Fruit fly (Drosophila melanogaster) whole organism: ENCODE results near the gene hng3.

Source experiments
- CG8478 ChIP-seq: fragments of >200 bp; optimal IDR thresholded peaks from 2 replicates; lab custom pipeline; 2018; ENCODE audit warnings: inconsistent platforms
- Dll ChIP-seq: fragments of >200 bp; optimal IDR thresholded peaks from 2 replicates; lab custom pipeline; 2017
- EcR ChIP-seq, 2 experiments: fragments of >200 bp; optimal IDR thresholded peaks; 2 replicates each; lab custom pipeline; 2017; ENCODE audit warnings: missing biosample characterization in 2 of 2, missing genetic modification characterization in 2 of 2, missing genetic modification reagents in 2 of 2
- pan ChIP-seq: fragments of >200 bp; optimal IDR thresholded peaks from 2 replicates; lab custom pipeline; 2017
- psq ChIP-seq: fragments of >200 bp; optimal IDR thresholded peaks from 2 replicates; lab custom pipeline; 2017
- usp ChIP-seq: fragments of >200 bp; optimal IDR thresholded peaks from 2 replicates; lab custom pipeline; 2017; ENCODE audit warnings: missing biosample characterization, missing genetic modification characterization, mixed read lengths

Gene hng3

dm6 chr3L:755259-755658 lies at the start of gene hng3:
hng3 (minus strand) TSS chr3L:755489.
- TF ChIP-seq CG8478 (lab: Kevin White, UChicago), result no peak

- TF ChIP-seq Dll (lab: Kevin White, UChicago) (no peak), usp (GFP tag; lab: Kevin White, UChicago) (no peak), psq (lab: Kevin White, UChicago) (no peak), pan (lab: Kevin White, UChicago) (no peak), CG8478 (lab: Kevin White, UChicago) (no peak), EcR (GFP tag; optimal IDR thresholded peaks at IDR 0.05; lab: Kevin White, UChicago) (no peak)
These were observed 49.4 kb upstream of the hng3 start for dm6 chr3L:804557-805260.

dm6 chr3L:803951-804350 lies 48.7 kb upstream of the hng3 start, which contains the start of gene CG13898:
CG13898 (minus strand) TSS chr3L:804051.
- no peak for TF ChIP-seq EcR (GFP tag; optimal IDR thresholded peaks at IDR 0.05; lab: Kevin White, UChicago)
- TF ChIP-seq pan (lab: Kevin White, UChicago), result no peak
- TF ChIP-seq psq (lab: Kevin White, UChicago), result no peak
- TF ChIP-seq usp (GFP tag; lab: Kevin White, UChicago), result no peak
- TF ChIP-seq CG8478 (lab: Kevin White, UChicago), result no peak

dm6 chr3L:802700-803273 lies 47.5 kb upstream of the hng3 start:
- no peak for TF ChIP-seq pan (lab: Kevin White, UChicago)
- no peak for TF ChIP-seq EcR (GFP tag; optimal IDR thresholded peaks at IDR 0.05; lab: Kevin White, UChicago)
- no peak for TF ChIP-seq Dll (lab: Kevin White, UChicago)
- no peak for TF ChIP-seq CG8478 (lab: Kevin White, UChicago)
- no peak for TF ChIP-seq psq (lab: Kevin White, UChicago)
- TF ChIP-seq usp (GFP tag; lab: Kevin White, UChicago), result no peak

dm6 chr3L:801860-802462 lies 46.7 kb upstream of the hng3 start:
- no peak for TF ChIP-seq EcR (GFP tag; optimal IDR thresholded peaks at IDR 0.05; lab: Kevin White, UChicago)
- peak; percentile 68 for TF ChIP-seq Dll (lab: Kevin White, UChicago)

dm6 chr3L:799837-800513 lies 44.7 kb upstream of the hng3 start:
- TF ChIP-seq Dll (lab: Kevin White, UChicago) (no peak), usp (GFP tag; lab: Kevin White, UChicago) (no peak), psq (lab: Kevin White, UChicago) (no peak), EcR (GFP tag; optimal IDR thresholded peaks at IDR 0.05; lab: Kevin White, UChicago) (no peak), CG8478 (lab: Kevin White, UChicago) (no peak), pan (lab: Kevin White, UChicago) (no peak)

dm6 chr3L:796926-797802 lies 41.9 kb upstream of the hng3 start:
- TF ChIP-seq CG8478 (lab: Kevin White, UChicago) (no peak), Dll (lab: Kevin White, UChicago) (no peak), pan (lab: Kevin White, UChicago) (no peak)

dm6 chr3L:795001-795400 lies 39.7 kb upstream of the hng3 start:
- TF ChIP-seq pan (lab: Kevin White, UChicago) (no peak), usp (GFP tag; lab: Kevin White, UChicago) (no peak)

dm6 chr3L:794462-794861 lies 39.2 kb upstream of the hng3 start:
- TF ChIP-seq pan (lab: Kevin White, UChicago) (no peak), psq (lab: Kevin White, UChicago) (no peak), CG8478 (lab: Kevin White, UChicago) (no peak), EcR (GFP tag; optimal IDR thresholded peaks at IDR 0.05; lab: Kevin White, UChicago) (no peak), Dll (lab: Kevin White, UChicago) (no peak), usp (GFP tag; lab: Kevin White, UChicago) (no peak)

dm6 chr3L:793733-794320 lies 38.5 kb upstream of the hng3 start:
- TF ChIP-seq Dll (lab: Kevin White, UChicago) (no peak), pan (lab: Kevin White, UChicago) (no peak), CG8478 (lab: Kevin White, UChicago) (no peak), psq (lab: Kevin White, UChicago) (no peak), usp (GFP tag; lab: Kevin White, UChicago) (no peak), EcR (GFP tag; optimal IDR thresholded peaks at IDR 0.05; lab: Kevin White, UChicago) (no peak)
